Worm (Caenorhabditis elegans): Measurements from ENCODE around the gene imp-3.

The imp-3 gene

ce11 chrIV:7794709-7795108 lies 5.3 kb upstream of the imp-3 start, which contains the start of gene ntp-1:
TSS of gene ntp-1 (minus strand) at chrIV:7794809.
- TF ChIP-seq C34B4.2 (tag; optimal IDR thresholded peaks at IDR 0.05) (no peak), tbx-2 (tag; optimal IDR thresholded peaks at IDR 0.05) (no peak), ceh-63 (GFP tag; optimal IDR thresholded peaks at IDR 0.05) (no peak)

- TF ChIP-seq lin-39 (tag; optimal IDR thresholded peaks at IDR 0.05) (no peak), nhr-11 (tag; optimal IDR thresholded peaks at IDR 0.05) (no peak), efl-1 (optimal IDR thresholded peaks at IDR 0.05) (peak in 1 of 2 experiments; percentile 6), efl-1 (GFP tag; optimal IDR thresholded peaks at IDR 0.05 in 1 of 2) (peak in 1 of 2 experiments; percentile 56), lin-35 (GFP tag; optimal IDR thresholded peaks at IDR 0.05) (peak in 1 of 2 experiments; percentile 20), nhr-85 (tag) (no peak), egl-13 (tag; optimal IDR thresholded peaks at IDR 0.05) (no peak), lsy-2 (tag; optimal IDR thresholded peaks at IDR 0.05) (no peak), elt-2 (tag; optimal IDR thresholded peaks at IDR 0.05) (peak; percentile 34)
Measured at ce11 chrIV:7791821-7792446, 2.5 kb upstream of the imp-3 start, which contains the start of gene C33H5.13. TSS of gene C33H5.13 (minus strand) at chrIV:7792263.

- TF ChIP-seq alr-1 (tag; optimal IDR thresholded peaks at IDR 0.05; ENCODE audit: borderline replicate concordance) (no peak), rnt-1 (tag; optimal IDR thresholded peaks at IDR 0.05) (peak; percentile 81), xbp-1 (tag; optimal IDR thresholded peaks at IDR 0.05) (peak; percentile 87), nhr-12 (tag; optimal IDR thresholded peaks at IDR 0.05) (no peak), sup-37 (GFP tag; optimal IDR thresholded peaks at IDR 0.05) (no peak), C04F5.9 (tag; optimal IDR thresholded peaks at IDR 0.05) (peak; percentile 46), grh-1 (GFP tag; IDR thresholded peaks at IDR 0.05) (no peak), ets-5 (GFP tag; IDR thresholded peaks at IDR 0.05) (no peak), nhr-20 (tag; optimal IDR thresholded peaks at IDR 0.05) (peak; percentile 85), hlh-17 (GFP tag; optimal IDR thresholded peaks at IDR 0.05; ENCODE audit: borderline replicate concordance) (no peak), skn-1 (tag; optimal IDR thresholded peaks at IDR 0.05) (peak; percentile 89), nhr-19 (GFP tag; conservative IDR thresholded peaks at IDR 0.05) (peak; percentile 79), nhr-237 (tag; optimal IDR thresholded peaks at IDR 0.05) (peak; percentile 76), ceh-82 (tag; optimal IDR thresholded peaks at IDR 0.05) (peak; percentile 72 to 94 (median 78)), nhr-11 (tag; optimal IDR thresholded peaks at IDR 0.05) (peak; percentile 23), snu-23 (GFP tag; optimal IDR thresholded peaks at IDR 0.05) (peak; percentile 92), ztf-4 (tag; optimal IDR thresholded peaks at IDR 0.05) (peak; percentile 73), elt-3 (tag; optimal IDR thresholded peaks at IDR 0.05) (peak in 2 of 6 experiments; percentile 9 to 72), lsy-2 (tag; optimal IDR thresholded peaks at IDR 0.05) (peak; percentile 98 to 99), nhr-85 (tag) (peak; percentile 89), pag-3 (tag; optimal IDR thresholded peaks at IDR 0.05; ENCODE audit: borderline replicate concordance, insufficient read depth) (no peak), fos-1 (tag; optimal IDR thresholded peaks at IDR 0.05) (peak; percentile 82), nhr-47 (tag; optimal IDR thresholded peaks at IDR 0.05) (peak; percentile 87), C16A3.4 (tag; optimal IDR thresholded peaks at IDR 0.05) (peak; percentile 94), unc-130 (tag; optimal IDR thresholded peaks at IDR 0.05) (peak; percentile 87), hlh-4 (tag; optimal IDR thresholded peaks at IDR 0.05) (no peak), sptf-1 (tag; optimal IDR thresholded peaks at IDR 0.05) (no peak), pqm-1 (tag; optimal IDR thresholded peaks at IDR 0.05) (no peak), unc-62 (GFP tag; optimal IDR thresholded peaks at IDR 0.05) (no peak), mdl-1 (tag; optimal IDR thresholded peaks at IDR 0.05) (peak in 1 of 2 experiments; percentile 89), elt-2 (tag; optimal IDR thresholded peaks at IDR 0.05) (peak; percentile 47), F16B12.6 (tag; optimal IDR thresholded peaks at IDR 0.05) (peak; percentile 69), sox-4 (tag; optimal IDR thresholded peaks at IDR 0.05) (no peak), Y116A8C.19 (tag; optimal IDR thresholded peaks at IDR 0.05; ENCODE audit: borderline replicate concordance) (no peak), irx-1 (tag; optimal IDR thresholded peaks at IDR 0.05) (peak; percentile 37), nhr-77 (tag; optimal IDR thresholded peaks at IDR 0.05) (peak; percentile 78), nhr-28 (tag; optimal IDR thresholded peaks at IDR 0.05) (no peak), zip-4 (GFP tag; optimal IDR thresholded peaks at IDR 0.05) (peak; percentile 33), lin-39 (tag; optimal IDR thresholded peaks at IDR 0.05) (peak; percentile 50)
Measured at ce11 chrIV:7790801-7791588, 1.6 kb upstream of the imp-3 start, which contains the start of gene rsp-6. TSS of gene rsp-6 (minus strand) at chrIV:7791229.
